Worm (Caenorhabditis elegans) whole organism, L1 larva: Measurements from ENCODE around the gene fbxb-38.

Source experiments
- aha-1 ChIP-seq: fragments of 150-350 bp; optimal IDR thresholded peaks from 2 replicates; lab custom pipeline; 2014; ENCODE audit warnings: missing biosample characterization, missing genetic modification characterization
- blmp-1 ChIP-seq: fragments of 150-350 bp; optimal IDR thresholded peaks from 2 replicates; lab custom pipeline; 2014; ENCODE audit warnings: missing biosample characterization, missing genetic modification characterization
- ceh-82 ChIP-seq, 3 experiments: fragments of 150-350 bp in 1 of 3; sonication (generic microtip) in 2 of 3; optimal IDR thresholded peaks; 2 replicates each; lab custom pipeline; 2014 to 2017; ENCODE audit warnings: missing biosample characterization in 3 of 3, missing genetic modification characterization in 3 of 3
- ceh-90 ChIP-seq: sonication (generic microtip); optimal IDR thresholded peaks from 2 replicates; lab custom pipeline; 2016; ENCODE audit warnings: missing genetic modification characterization, missing compliant biosample characterization
- ces-1 ChIP-seq: fragments of 150-350 bp; optimal IDR thresholded peaks from 2 replicates; lab custom pipeline; 2014; ENCODE audit warnings: missing biosample characterization, missing genetic modification reagents, missing genetic modification characterization
- dsc-1 ChIP-seq: sonication (generic microtip); optimal IDR thresholded peaks from 2 replicates; lab custom pipeline; 2016; ENCODE audit warnings: mild to moderate bottlenecking, missing genetic modification characterization, missing compliant biosample characterization
- efl-1 ChIP-seq, 4 experiments: fragments of 150-350 bp; optimal IDR thresholded peaks in 3 of 4; peaks in 1 of 4; 1 replicate in 1 of 4; 2 replicates in 3 of 4; lab custom pipeline; 2014; ENCODE audit warnings: missing biosample characterization in 2 of 4, missing genetic modification characterization in 2 of 4, missing genetic modification reagents in 2 of 4
- egl-13 ChIP-seq: sonication (generic microtip); optimal IDR thresholded peaks from 2 replicates; lab custom pipeline; 2016; ENCODE audit warnings: missing genotype, missing genetic modification reagents, missing genetic modification characterization, missing compliant biosample characterization
- egl-27 ChIP-seq, 2 experiments: fragments of 150-350 bp in 1 of 2; sonication (generic microtip); optimal IDR thresholded peaks; 3 replicates each; lab custom pipeline; 2017 to 2018; ENCODE audit warnings: missing biosample characterization in 2 of 2, missing genetic modification characterization in 2 of 2, missing genetic modification reagents in 2 of 2
- elt-2 ChIP-seq: sonication (generic microtip); optimal IDR thresholded peaks from 2 replicates; lab custom pipeline; 2016; ENCODE audit warnings: missing genetic modification characterization, mild to moderate bottlenecking, inconsistent platforms, missing compliant biosample characterization, missing genetic modification reagents
- ets-5 ChIP-seq: fragments of 200-800 bp; sonication (Bioruptor generic); IDR thresholded peaks from 2 replicates; pipeline ENCODE4 v1.3.6; 2022; ENCODE audit warnings: missing genetic modification characterization, missing compliant biosample characterization
- fkh-8 ChIP-seq: sonication (generic microtip); optimal IDR thresholded peaks from 2 replicates; lab custom pipeline; 2016; ENCODE audit warnings: mild to moderate bottlenecking, missing genetic modification characterization, missing compliant biosample characterization
- grh-1 ChIP-seq: fragments of 200-800 bp; sonication (Bioruptor generic); IDR thresholded peaks from 2 replicates; pipeline ENCODE4 v1.3.6; 2022; ENCODE audit warnings: missing genetic modification reagents, missing genetic modification characterization, missing compliant biosample characterization
- hlh-17 ChIP-seq: fragments of 200-800 bp; sonication (Bioruptor generic); optimal IDR thresholded peaks from 2 replicates; lab custom pipeline; 2018; ENCODE audit warnings: missing genetic modification characterization, mild to moderate bottlenecking, missing compliant biosample characterization, moderate library complexity, borderline replicate concordance
- hlh-4 ChIP-seq: sonication (generic microtip); optimal IDR thresholded peaks from 2 replicates; lab custom pipeline; 2016; ENCODE audit warnings: mild to moderate bottlenecking, missing genetic modification characterization, missing compliant biosample characterization
- irx-1 ChIP-seq: sonication (generic microtip); optimal IDR thresholded peaks from 2 replicates; lab custom pipeline; 2016; ENCODE audit warnings: missing genetic modification characterization, missing compliant biosample characterization
- isw-1 ChIP-seq: fragments of 200-800 bp; sonication (Bioruptor generic); IDR thresholded peaks from 2 replicates; pipeline ENCODE4 v1.3.6; 2022; ENCODE audit warnings: missing genetic modification characterization, missing compliant biosample characterization
- jun-1 ChIP-seq: fragments of 150-350 bp; optimal IDR thresholded peaks from 2 replicates; lab custom pipeline; 2014; ENCODE audit warnings: missing biosample characterization, missing genetic modification reagents, missing genetic modification characterization
- lin-14 ChIP-seq: fragments of 200-800 bp; sonication (Bioruptor generic); optimal IDR thresholded peaks from 2 replicates; lab custom pipeline; 2018; ENCODE audit warnings: mild to moderate bottlenecking, missing genetic modification characterization, moderate library complexity, missing compliant biosample characterization
- lin-15B ChIP-seq: fragments of 150-350 bp; sonication (generic microtip); optimal IDR thresholded peaks from 3 replicates; lab custom pipeline; 2014; ENCODE audit warnings: missing biosample characterization, missing genetic modification characterization
- lin-39 ChIP-seq: fragments of 150-350 bp; optimal IDR thresholded peaks from 2 replicates; lab custom pipeline; 2014; ENCODE audit warnings: missing biosample characterization, missing genetic modification reagents, missing genetic modification characterization
- lsy-2 ChIP-seq, 2 experiments: fragments of 150-350 bp; optimal IDR thresholded peaks; 2 replicates each; lab custom pipeline; 2014; ENCODE audit warnings: missing biosample characterization in 2 of 2, missing genetic modification characterization in 2 of 2
- mef-2 ChIP-seq: fragments of 150-350 bp; optimal IDR thresholded peaks from 2 replicates; lab custom pipeline; 2014; ENCODE audit warnings: missing biosample characterization, missing genetic modification characterization
- mep-1 ChIP-seq: fragments of 150-350 bp; optimal IDR thresholded peaks from 2 replicates; lab custom pipeline; 2014; ENCODE audit warnings: missing biosample characterization, missing genetic modification characterization
- nhr-19 ChIP-seq: fragments of 200-800 bp; sonication (Bioruptor generic); conservative IDR thresholded peaks from 2 replicates; pipeline ENCODE4 v1.3.6; 2022; ENCODE audit warnings: missing genetic modification characterization, missing compliant biosample characterization
- nhr-20 ChIP-seq: sonication (generic microtip); optimal IDR thresholded peaks from 2 replicates; lab custom pipeline; 2016; ENCODE audit warnings: mild to moderate bottlenecking, missing genetic modification characterization, missing compliant biosample characterization
- nhr-47 ChIP-seq: sonication (generic microtip); optimal IDR thresholded peaks from 2 replicates; lab custom pipeline; 2016; ENCODE audit warnings: mild to moderate bottlenecking, missing genetic modification characterization, moderate library complexity, missing compliant biosample characterization
- rnt-1 ChIP-seq: sonication (generic microtip); optimal IDR thresholded peaks from 2 replicates; lab custom pipeline; 2016; ENCODE audit warnings: mild to moderate bottlenecking, missing genetic modification characterization, moderate library complexity, missing compliant biosample characterization
- skn-1 ChIP-seq: fragments of 150-350 bp; optimal IDR thresholded peaks from 2 replicates; lab custom pipeline; 2014; ENCODE audit warnings: missing biosample characterization, missing genetic modification characterization
- snpc-4 ChIP-seq: fragments of 150-350 bp; optimal IDR thresholded peaks from 2 replicates; lab custom pipeline; 2014; ENCODE audit warnings: missing biosample characterization, missing genetic modification characterization
- sptf-1 ChIP-seq: fragments of 150-350 bp; optimal IDR thresholded peaks from 2 replicates; lab custom pipeline; 2014; ENCODE audit warnings: missing biosample characterization, missing genetic modification characterization
- sup-37 ChIP-seq: fragments of 200-800 bp; sonication (Bioruptor generic); optimal IDR thresholded peaks from 2 replicates; lab custom pipeline; 2018; ENCODE audit warnings: mild to moderate bottlenecking, missing genetic modification characterization, missing compliant biosample characterization
- tlp-1 ChIP-seq: fragments of 150-350 bp; optimal IDR thresholded peaks from 2 replicates; lab custom pipeline; 2014; ENCODE audit warnings: missing biosample characterization, missing genetic modification characterization
- unc-30 ChIP-seq: sonication (generic microtip); optimal IDR thresholded peaks from 2 replicates; lab custom pipeline; 2017; ENCODE audit warnings: missing biosample characterization, missing genetic modification characterization
- unc-86 ChIP-seq: sonication (generic microtip); optimal IDR thresholded peaks from 2 replicates; lab custom pipeline; 2016; ENCODE audit warnings: missing genetic modification characterization, missing compliant biosample characterization
- vab-15 ChIP-seq: sonication (generic microtip); optimal IDR thresholded peaks from 2 replicates; lab custom pipeline; 2017; ENCODE audit warnings: missing genotype, mild to moderate bottlenecking, missing genetic modification characterization, missing compliant biosample characterization
- zag-1 ChIP-seq: fragments of 150-350 bp; optimal IDR thresholded peaks from 2 replicates; lab custom pipeline; 2014; ENCODE audit warnings: missing biosample characterization, missing genetic modification characterization
- zip-4 ChIP-seq: fragments of 200-800 bp; sonication (Bioruptor generic); optimal IDR thresholded peaks from 2 replicates; lab custom pipeline; 2018; ENCODE audit warnings: mild to moderate bottlenecking, missing genetic modification characterization, moderate library complexity, missing compliant biosample characterization
- ztf-4 ChIP-seq: fragments of 150-350 bp; optimal IDR thresholded peaks from 2 replicates; lab custom pipeline; 2014; ENCODE audit warnings: missing biosample characterization, missing genetic modification characterization

Gene fbxb-38

DNA sequence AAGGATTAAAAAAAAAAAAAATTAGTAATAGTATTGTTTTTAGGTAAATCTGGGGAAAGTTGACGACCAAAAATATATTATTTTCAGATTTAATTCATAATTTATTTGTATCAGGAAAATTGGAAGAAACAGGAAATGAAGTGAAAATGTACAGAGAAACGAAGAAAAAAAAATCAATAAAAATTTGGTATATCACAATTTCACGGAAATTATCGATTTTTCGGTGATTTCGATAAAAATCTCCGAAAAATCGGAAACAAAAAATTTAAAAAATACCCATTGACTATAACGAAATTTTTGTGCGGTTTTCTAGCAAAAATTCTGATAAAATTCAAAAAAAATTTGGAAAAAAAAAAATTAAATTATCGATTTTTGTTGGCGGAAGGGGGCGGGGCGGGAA, 23.7 kb upstream of the fbxb-38 start:
- TF ChIP-seq blmp-1 (tag; lab: Kevin White, UChicago) (no peak), ztf-4 (tag; lab: Kevin White, UChicago) (no peak), isw-1 (GFP tag; lab: Robert Waterston, UW) (no peak), lin-14 (GFP tag; lab: Kevin White, UChicago) (no peak), egl-13 (tag; lab: Kevin White, UChicago) (no peak), jun-1 (tag; lab: Kevin White, UChicago) (no peak), ces-1 (GFP tag; lab: Kevin White, UChicago) (no peak), tlp-1 (tag; lab: Kevin White, UChicago) (no peak), vab-15 (tag; lab: Kevin White, UChicago) (no peak), elt-2 (tag; lab: Kevin White, UChicago) (no peak), lin-15B (no peak), nhr-19 (no peak), hlh-17 (GFP tag; lab: Kevin White, UChicago) (no peak), sptf-1 (tag; lab: Kevin White, UChicago) (no peak)

- TF ChIP-seq egl-27 (tag; optimal IDR thresholded peaks at IDR 0.05; lab: Kevin White, UChicago) = no peak
- TF ChIP-seq skn-1 (tag; lab: Kevin White, UChicago) = no peak
- peak; percentile 1 for TF ChIP-seq unc-86 (tag; lab: Kevin White, UChicago)
- peak; percentile 70 for TF ChIP-seq lin-14 (GFP tag; lab: Kevin White, UChicago)
- TF ChIP-seq lin-15B = no peak
- TF ChIP-seq lin-39 = no peak
Measured at ce11 chrII:2191383-2191782, 22.8 kb upstream of the fbxb-38 start.

DNA sequence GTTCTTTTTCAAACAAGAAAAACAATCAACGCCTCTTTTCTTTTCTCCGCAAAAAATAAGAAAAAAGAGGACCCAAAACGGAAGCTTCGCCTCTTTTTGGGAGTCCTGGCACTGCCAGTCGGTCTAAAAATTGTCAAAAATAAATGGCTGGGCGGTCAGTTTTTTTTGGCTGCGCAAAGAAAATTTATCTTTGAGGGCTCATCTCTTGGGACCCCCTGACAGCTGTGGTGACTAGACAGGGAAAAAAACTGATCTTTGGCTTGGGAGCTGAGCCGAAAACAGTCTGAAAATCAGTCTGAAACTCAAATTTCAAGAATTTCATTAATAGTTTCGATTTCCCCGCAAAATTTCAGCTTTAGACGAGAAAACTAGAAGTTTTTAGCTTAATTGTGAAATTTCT, 22.0 kb upstream of the fbxb-38 start:
- TF ChIP-seq snpc-4 (no peak), efl-1 (optimal IDR thresholded peaks at IDR 0.05; lab: Kevin White, UChicago) (no peak), efl-1 (GFP tag; optimal IDR thresholded peaks at IDR 0.05 in 1 of 2; lab: Kevin White, UChicago) (peak in 1 of 2 experiments; percentile 82), tlp-1 (tag; lab: Kevin White, UChicago) (no peak), lin-14 (GFP tag; lab: Kevin White, UChicago) (peak; percentile 19), hlh-4 (tag; lab: Kevin White, UChicago) (no peak)

DNA sequence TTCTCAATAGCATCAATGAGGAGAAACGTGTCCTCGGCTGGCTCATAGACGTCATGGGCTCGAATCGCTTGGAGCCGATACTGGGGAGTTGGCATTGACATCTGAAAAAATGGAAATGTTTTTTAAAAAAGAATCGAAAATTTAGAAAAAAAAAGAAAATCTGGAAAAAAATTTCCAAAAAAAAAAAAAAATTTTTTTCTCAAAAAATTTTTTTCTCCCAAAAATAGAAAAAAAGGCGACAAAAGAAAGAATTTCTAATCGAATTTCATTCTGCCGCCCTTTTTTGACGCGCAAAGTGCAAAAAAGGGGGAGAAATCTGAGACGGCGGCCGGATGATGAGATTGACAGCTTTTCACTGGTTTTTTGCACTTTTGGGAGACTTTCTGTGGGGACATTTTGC, 20.8 kb upstream of the fbxb-38 start, which contains the start of gene mtq-2:
Gene mtq-2, minus strand, starts transcription at position 101 of the 400 bp plus-strand sequence.
- TF ChIP-seq sup-37 (GFP tag; lab: Kevin White, UChicago) (no peak), irx-1 (tag; lab: Kevin White, UChicago) (no peak), lin-14 (GFP tag; lab: Kevin White, UChicago) (peak; percentile 21)

- TF ChIP-seq zip-4 (no peak), lsy-2 (tag; optimal IDR thresholded peaks at IDR 0.05; lab: Kevin White, UChicago) (peak in 1 of 2 experiments; percentile 30), tlp-1 (tag; lab: Kevin White, UChicago) (no peak)
Measured at ce11 chrII:2186730-2187129, 18.2 kb upstream of the fbxb-38 start.

ce11 chrII:2186329-2186728, 17.8 kb upstream of the fbxb-38 start, which contains the start of gene gba-2:
gba-2 (minus strand) TSS chrII:2186434.
- TF ChIP-seq dsc-1 (tag; lab: Kevin White, UChicago) = no peak
- peak; percentile 42 for TF ChIP-seq elt-2 (tag; lab: Kevin White, UChicago)
- TF ChIP-seq, all 84 proteins: peak for 1

ce11 chrII:2177735-2178134, 9.2 kb upstream of the fbxb-38 start:
- TF ChIP-seq ceh-90 (no peak), mep-1 (tag; lab: Kevin White, UChicago) (no peak), sptf-1 (tag; lab: Kevin White, UChicago) (no peak), ceh-82 (tag; optimal IDR thresholded peaks at IDR 0.05; lab: Kevin White, UChicago) (no peak), nhr-20 (tag; lab: Kevin White, UChicago) (no peak), grh-1 (no peak), mef-2 (tag; lab: Kevin White, UChicago) (no peak), aha-1 (tag; lab: Kevin White, UChicago) (no peak), ets-5 (GFP tag; lab: Robert Waterston, UW) (no peak), fkh-8 (tag; lab: Kevin White, UChicago) (no peak), rnt-1 (no peak), zag-1 (no peak), unc-30 (no peak), nhr-47 (tag; lab: Kevin White, UChicago) (no peak)
